Worm (Caenorhabditis elegans) whole organism, L1 larva: ENCODE measurements around the gene F47B10.5.

Experiments
- C16A3.4 ChIP-seq: fragments of 150-350 bp; optimal IDR thresholded peaks from 2 replicates; lab custom pipeline; 2014; ENCODE audit warnings: missing biosample characterization, missing genetic modification characterization
- alr-1 ChIP-seq: fragments of 200-800 bp; sonication (Bioruptor generic); optimal IDR thresholded peaks from 2 replicates; lab custom pipeline; 2018; ENCODE audit warnings: borderline replicate concordance, mild to moderate bottlenecking, missing genetic modification characterization, missing compliant biosample characterization
- ama-1 ChIP-seq: fragments of 150-350 bp; optimal IDR thresholded peaks from 2 replicates; lab custom pipeline; 2014
- ces-1 ChIP-seq: fragments of 150-350 bp; optimal IDR thresholded peaks from 2 replicates; lab custom pipeline; 2014; ENCODE audit warnings: missing biosample characterization, missing genetic modification reagents, missing genetic modification characterization
- dpl-1 ChIP-seq, 3 experiments: fragments of 150-350 bp in 2 of 3; sonication (generic microtip) in 1 of 3; optimal IDR thresholded peaks; 2 replicates each; lab custom pipeline; 2014 to 2017; ENCODE audit warnings: missing biosample characterization in 3 of 3, missing genetic modification characterization in 3 of 3, missing genetic modification reagents in 3 of 3
- elt-2 ChIP-seq: sonication (generic microtip); optimal IDR thresholded peaks from 2 replicates; lab custom pipeline; 2016; ENCODE audit warnings: missing genetic modification characterization, mild to moderate bottlenecking, inconsistent platforms, missing compliant biosample characterization, missing genetic modification reagents
- ets-5 ChIP-seq: fragments of 200-800 bp; sonication (Bioruptor generic); IDR thresholded peaks from 2 replicates; pipeline ENCODE4 v1.3.6; 2022; ENCODE audit warnings: missing genetic modification characterization, missing compliant biosample characterization
- jun-1 ChIP-seq: fragments of 150-350 bp; optimal IDR thresholded peaks from 2 replicates; lab custom pipeline; 2014; ENCODE audit warnings: missing biosample characterization, missing genetic modification reagents, missing genetic modification characterization
- lin-14 ChIP-seq: fragments of 200-800 bp; sonication (Bioruptor generic); optimal IDR thresholded peaks from 2 replicates; lab custom pipeline; 2018; ENCODE audit warnings: mild to moderate bottlenecking, missing genetic modification characterization, moderate library complexity, missing compliant biosample characterization
- lin-35 ChIP-seq, 2 experiments: fragments of 150-350 bp; optimal IDR thresholded peaks; 2 replicates each; lab custom pipeline; 2014; ENCODE audit warnings: missing biosample characterization in 2 of 2, missing genetic modification characterization in 2 of 2, missing genetic modification reagents in 2 of 2
- lsy-2 ChIP-seq, 2 experiments: fragments of 150-350 bp; optimal IDR thresholded peaks; 2 replicates each; lab custom pipeline; 2014; ENCODE audit warnings: missing biosample characterization in 2 of 2, missing genetic modification characterization in 2 of 2
- mab-9 ChIP-seq: fragments of 200-800 bp; sonication (Bioruptor generic); IDR thresholded peaks from 2 replicates; pipeline ENCODE4 v1.3.6; 2022; ENCODE audit warnings: missing genetic modification reagents, missing genetic modification characterization, missing compliant biosample characterization
- nhr-20 ChIP-seq: sonication (generic microtip); optimal IDR thresholded peaks from 2 replicates; lab custom pipeline; 2016; ENCODE audit warnings: mild to moderate bottlenecking, missing genetic modification characterization, missing compliant biosample characterization
- nhr-47 ChIP-seq: sonication (generic microtip); optimal IDR thresholded peaks from 2 replicates; lab custom pipeline; 2016; ENCODE audit warnings: mild to moderate bottlenecking, missing genetic modification characterization, moderate library complexity, missing compliant biosample characterization
- nhr-71 ChIP-seq: sonication (generic microtip); optimal IDR thresholded peaks from 2 replicates; lab custom pipeline; 2016; ENCODE audit warnings: mild to moderate bottlenecking, missing genetic modification characterization, moderate library complexity, missing compliant biosample characterization
- nhr-85 ChIP-seq: sonication (generic microtip); peaks from one replicate; lab custom pipeline; 2016; ENCODE audit warnings: missing genetic modification characterization, inconsistent platforms, missing compliant biosample characterization
- nhr-90 ChIP-seq: sonication (generic microtip); optimal IDR thresholded peaks from 2 replicates; lab custom pipeline; 2016; ENCODE audit warnings: mild to moderate bottlenecking, missing genetic modification characterization, missing compliant biosample characterization; ENCODE audit not compliant: poor library complexity
- pax-3 ChIP-seq: fragments of 200-800 bp; sonication (Bioruptor generic); optimal IDR thresholded peaks from 2 replicates; lab custom pipeline; 2018; ENCODE audit warnings: mild to moderate bottlenecking, missing genetic modification characterization, moderate library complexity, missing compliant biosample characterization
- rnt-1 ChIP-seq: sonication (generic microtip); optimal IDR thresholded peaks from 2 replicates; lab custom pipeline; 2016; ENCODE audit warnings: mild to moderate bottlenecking, missing genetic modification characterization, moderate library complexity, missing compliant biosample characterization
- snpc-4 ChIP-seq: fragments of 150-350 bp; optimal IDR thresholded peaks from 2 replicates; lab custom pipeline; 2014; ENCODE audit warnings: missing biosample characterization, missing genetic modification characterization
- swsn-7 ChIP-seq: sonication (generic microtip); optimal IDR thresholded peaks from 2 replicates; lab custom pipeline; 2016; ENCODE audit warnings: missing genetic modification characterization, missing compliant biosample characterization
- ztf-11 ChIP-seq, 2 experiments: sonication (generic microtip); optimal IDR thresholded peaks; 2 replicates each; lab custom pipeline; 2016 to 2017; ENCODE audit warnings: missing genetic modification characterization in 2 of 2, missing biosample characterization in 1 of 2, missing compliant biosample characterization in 1 of 2

Gene F47B10.5

DNA sequence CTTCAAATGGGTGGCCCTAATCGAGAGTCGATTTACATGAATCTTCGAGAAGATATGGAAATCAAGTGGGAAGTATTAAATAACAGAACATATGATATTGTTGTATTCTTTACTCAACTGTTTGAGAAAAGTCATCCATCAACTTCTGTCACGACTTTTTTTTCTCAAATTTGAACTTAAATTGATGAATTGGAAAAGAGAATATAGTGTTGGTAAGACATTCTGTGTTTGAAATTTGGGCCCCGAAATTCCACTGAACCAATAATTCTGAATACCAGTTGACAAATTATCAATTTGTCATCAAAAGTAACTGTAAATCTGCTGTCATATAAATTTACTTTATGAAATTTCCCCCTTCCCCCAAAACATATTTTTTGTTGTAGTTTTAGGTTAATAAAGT lies 43.5 kb downstream of the F47B10.5 start:
- TF ChIP-seq lin-35 (GFP tag; optimal IDR thresholded peaks at IDR 0.05; lab: Kevin White, UChicago), result peak in 1 of 2 experiments; percentile 34
- peak; percentile 12 for TF ChIP-seq nhr-71 (tag; lab: Kevin White, UChicago)
- TF ChIP-seq rnt-1, result no peak
- TF ChIP-seq mab-9 (GFP tag; lab: Robert Waterston, UW), result no peak
- TF ChIP-seq lin-14 (GFP tag; lab: Kevin White, UChicago), result peak; percentile 8
- no peak for TF ChIP-seq jun-1 (tag; lab: Kevin White, UChicago)
- TF ChIP-seq nhr-85 (tag; lab: Kevin White, UChicago), result peak; percentile 70
- no peak for TF ChIP-seq pax-3 (tag; lab: Kevin White, UChicago)
- TF ChIP-seq lsy-2 (tag; optimal IDR thresholded peaks at IDR 0.05; lab: Kevin White, UChicago), result no peak
- TF ChIP-seq ces-1, result no peak
- TF ChIP-seq nhr-20, result peak; percentile 54

DNA sequence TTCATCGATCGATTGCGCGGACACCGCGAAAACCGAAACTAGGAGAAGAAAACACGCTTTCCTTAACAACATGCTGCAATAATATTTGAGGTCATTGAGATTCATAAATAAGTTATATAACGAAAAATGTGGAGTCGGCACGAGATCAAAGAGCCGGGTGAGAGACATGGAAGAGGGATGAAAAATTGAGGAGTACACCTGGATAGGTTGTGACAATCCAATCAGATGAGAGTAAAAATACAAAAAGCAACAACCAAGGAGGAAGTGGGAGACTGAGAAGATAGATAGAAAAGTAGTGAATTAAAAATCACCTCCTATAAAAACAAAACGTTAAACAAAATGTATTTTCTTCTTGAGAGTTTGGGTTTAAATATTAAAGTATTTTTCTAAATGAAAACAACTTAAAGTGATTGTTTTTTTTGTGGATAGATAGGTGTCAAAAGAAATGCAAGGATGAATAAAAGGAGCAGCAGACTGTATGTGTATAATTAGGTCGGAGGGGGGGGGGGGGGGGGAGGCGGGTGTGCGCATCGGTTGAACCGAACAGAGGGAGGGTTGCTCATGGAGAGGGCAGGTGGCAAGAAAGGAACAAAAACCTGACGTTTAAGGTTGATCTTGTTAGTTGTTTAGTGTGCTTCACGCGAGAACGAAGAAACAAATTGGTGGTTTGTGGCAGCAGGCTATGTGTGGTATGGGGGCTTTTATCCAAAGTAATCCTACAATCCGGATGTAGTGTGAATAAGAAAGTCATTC lies 45.6 kb downstream of the F47B10.5 start, which contains the start of gene C05A9.2:
TSS of gene C05A9.2 (minus strand) at position 73 of the 753 bp plus-strand sequence.
- no peak for TF ChIP-seq ama-1 (lab: Kevin White, UChicago)
- no peak for TF ChIP-seq ets-5
- TF ChIP-seq alr-1, result no peak
- TF ChIP-seq swsn-7 (tag; lab: Kevin White, UChicago), result no peak
- no peak for TF ChIP-seq nhr-90
- TF ChIP-seq ztf-11 (tag; optimal IDR thresholded peaks at IDR 0.05; lab: Kevin White, UChicago), result no peak
- TF ChIP-seq C16A3.4 (tag; lab: Kevin White, UChicago), result no peak
- no peak for TF ChIP-seq snpc-4 (tag; lab: Kevin White, UChicago)
- no peak for TF ChIP-seq dpl-1 (GFP tag; optimal IDR thresholded peaks at IDR 0.05; lab: Kevin White, UChicago)
- TF ChIP-seq nhr-47, result no peak
- no peak for TF ChIP-seq jun-1 (tag; lab: Kevin White, UChicago)

DNA sequence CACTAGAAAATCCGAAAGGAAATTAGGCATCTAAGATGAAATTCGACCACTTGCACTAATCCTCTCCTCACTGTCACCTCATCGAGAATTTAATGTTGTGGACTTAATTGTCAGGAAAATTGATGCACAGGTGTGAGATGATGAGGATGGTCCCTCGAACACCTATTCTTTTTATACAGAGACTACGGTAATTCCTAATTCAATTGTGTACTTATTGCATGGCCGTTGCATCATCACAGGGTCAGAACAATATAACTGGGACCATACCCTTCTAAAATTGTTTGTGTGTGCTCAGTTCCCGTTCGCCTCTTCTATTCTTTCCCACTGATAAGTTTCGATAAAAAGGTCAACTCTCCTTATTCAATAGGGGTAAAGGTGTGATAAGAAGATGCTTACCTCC lies 46.2 kb downstream of the F47B10.5 start:
- TF ChIP-seq elt-2 (tag; lab: Kevin White, UChicago), result peak; percentile 27
- TF ChIP-seq swsn-7 (tag; lab: Kevin White, UChicago), result no peak
- TF ChIP-seq alr-1, result no peak
